Worm (Caenorhabditis elegans): ENCODE results near the gene ZK470.1.

The ZK470.1 gene

ce11 chrX:4140755-4141417 lies 22.6 kb upstream of the ZK470.1 start (continued):
- TF ChIP-seq lin-40 (tag; optimal IDR thresholded peaks at IDR 0.05) (peak; percentile 11), ztf-22 (GFP tag; optimal IDR thresholded peaks at IDR 0.05) (peak; percentile 37), Y56A3A.18 (GFP tag; IDR thresholded peaks at IDR 0.05) (no peak), hmg-20 (GFP tag; IDR thresholded peaks at IDR 0.05) (no peak)

- no peak for TF ChIP-seq sea-2 (GFP tag; IDR thresholded peaks at IDR 0.05)
- peak in 1 of 3 experiments; percentile 39 for TF ChIP-seq lin-35 (GFP tag; optimal IDR thresholded peaks at IDR 0.05)
- no peak for TF ChIP-seq sdz-38 (tag; optimal IDR thresholded peaks at IDR 0.05)
- no peak for TF ChIP-seq nfya-1 (tag; optimal IDR thresholded peaks at IDR 0.05; ENCODE audit: borderline replicate concordance, insufficient read depth)
- TF ChIP-seq attf-5 (GFP tag; optimal IDR thresholded peaks at IDR 0.05) = peak; percentile 71
- no peak for TF ChIP-seq bed-1 (GFP tag; IDR thresholded peaks at IDR 0.05)
- TF ChIP-seq madf-3 (GFP tag; IDR thresholded peaks at IDR 0.05) = 0 out of 2 replicates have a peak, but pooled peaks have one; percentile 15
- no peak for TF ChIP-seq snpc-4 (GFP tag; optimal IDR thresholded peaks at IDR 0.05)
- peak in 2 of 4 experiments; percentile 49 to 57 for TF ChIP-seq snpc-4 (tag; optimal IDR thresholded peaks at IDR 0.05)
- peak; percentile 29 for TF ChIP-seq akir-1 (GFP tag; optimal IDR thresholded peaks at IDR 0.05)
- TF ChIP-seq cebp-2 (GFP tag; IDR thresholded peaks at IDR 0.05) = no peak
- TF ChIP-seq repo-1 (tag; optimal IDR thresholded peaks at IDR 0.05) = no peak
- peak; percentile 87 for TF ChIP-seq let-526 (GFP tag; IDR thresholded peaks at IDR 0.05)
- TF ChIP-seq somi-1 (GFP tag; optimal IDR thresholded peaks at IDR 0.05) = peak; percentile 92
- TF ChIP-seq dox-1 (GFP tag; IDR thresholded peaks at IDR 0.05) = peak; percentile 71
- no peak for TF ChIP-seq ztf-3 (GFP tag; optimal IDR thresholded peaks at IDR 0.05)
- TF ChIP-seq Y53F4B.3 (GFP tag; IDR thresholded peaks at IDR 0.05) = no peak
- TF ChIP-seq Y53G8AR.9 (GFP tag; conservative IDR thresholded peaks at IDR 0.05) = peak; percentile 42; the same call in 1 of the 2 replicates
- TF ChIP-seq F37B4.10 (GFP tag; IDR thresholded peaks at IDR 0.05) = 0 out of 2 replicates have a peak, but pooled peaks have one; percentile 63
- peak; percentile 51 for TF ChIP-seq madf-10 (tag; optimal IDR thresholded peaks at IDR 0.05)
- peak; percentile 90 for TF ChIP-seq ztf-26 (tag; optimal IDR thresholded peaks at IDR 0.05)
- no peak for TF ChIP-seq nhr-27 (tag; optimal IDR thresholded peaks at IDR 0.05)
- no peak for TF ChIP-seq C17E4.6 (GFP tag; IDR thresholded peaks at IDR 0.05)
- TF ChIP-seq ceh-27 (GFP tag; optimal IDR thresholded peaks at IDR 0.05) = peak; percentile 47
- TF ChIP-seq mcd-1 (GFP tag; IDR thresholded peaks at IDR 0.05) = peak; percentile 36; the same call in 1 of the 2 replicates
- TF ChIP-seq lin-40 (tag; optimal IDR thresholded peaks at IDR 0.05) = peak; percentile 41
- peak; percentile 46 for TF ChIP-seq hmg-1.2 (GFP tag; IDR thresholded peaks at IDR 0.05)
- peak; percentile 64 for TF ChIP-seq atf-7 (tag; optimal IDR thresholded peaks at IDR 0.05)
- TF ChIP-seq ceh-58 (GFP tag; IDR thresholded peaks at IDR 0.05) = no peak
- no peak for TF ChIP-seq dpff-1 (tag; optimal IDR thresholded peaks at IDR 0.05)
- TF ChIP-seq madf-6 (GFP tag; IDR thresholded peaks at IDR 0.05) = no peak
- TF ChIP-seq ets-4 (GFP tag; optimal IDR thresholded peaks at IDR 0.05) = peak; percentile 38
- peak; percentile 79 for TF ChIP-seq C06A6.2 (GFP tag; conservative IDR thresholded peaks at IDR 0.05)
- peak; percentile 41 to 50 for TF ChIP-seq let-607 (tag; optimal IDR thresholded peaks at IDR 0.05)
- no peak for TF ChIP-seq ama-1 (optimal IDR thresholded peaks at IDR 0.05)
- TF ChIP-seq ama-1 (GFP tag; optimal IDR thresholded peaks at IDR 0.05) = peak in 1 of 2 experiments; percentile 52
- TF ChIP-seq die-1 (tag; optimal IDR thresholded peaks at IDR 0.05) = peak; percentile 17
- TF ChIP-seq egl-44 (GFP tag; IDR thresholded peaks at IDR 0.05) = peak; percentile 68; the same call in 1 of the 2 replicates
- TF ChIP-seq unc-62 (GFP tag; optimal IDR thresholded peaks at IDR 0.05) = no peak
- TF ChIP-seq nfyb-1 (GFP tag; IDR thresholded peaks at IDR 0.05) = peak; percentile 81
- peak; percentile 1 for TF ChIP-seq mel-28 (tag; optimal IDR thresholded peaks at IDR 0.05; ENCODE audit: borderline replicate concordance)
- TF ChIP-seq lag-1 (GFP tag; IDR thresholded peaks at IDR 0.05) = no peak
- no peak for TF ChIP-seq ceh-91 (GFP tag; IDR thresholded peaks at IDR 0.05)
- peak; percentile 52 for TF ChIP-seq nhr-80 (tag; optimal IDR thresholded peaks at IDR 0.05)
These were observed 21.3 kb upstream of the ZK470.1 start for ce11 chrX:4142202-4142601.

Data from whole organism, young adult.